Worm (Caenorhabditis elegans) whole organism, L2 larva: Measurements from ENCODE around the gene fbxb-42.

Experiments
- elt-1 ChIP-seq: fragments of 150-350 bp; optimal IDR thresholded peaks from 2 replicates; lab custom pipeline; 2014; ENCODE audit warnings: missing biosample characterization, missing genetic modification characterization
- lsy-2 ChIP-seq, 2 experiments: fragments of 150-350 bp in 1 of 2; sonication (generic microtip) in 1 of 2; optimal IDR thresholded peaks; 2 replicates each; lab custom pipeline; 2014 to 2017; ENCODE audit warnings: missing biosample characterization in 2 of 2, missing genetic modification characterization in 2 of 2
- nhr-10 ChIP-seq: sonication (generic microtip); optimal IDR thresholded peaks from 2 replicates; lab custom pipeline; 2017; ENCODE audit warnings: missing biosample characterization, missing genetic modification characterization
- nhr-237 ChIP-seq: fragments of 150-350 bp; optimal IDR thresholded peaks from 2 replicates; lab custom pipeline; 2014; ENCODE audit warnings: missing biosample characterization, missing genetic modification characterization
- unc-62 ChIP-seq: fragments of 150-350 bp; optimal IDR thresholded peaks from 2 replicates; lab custom pipeline; 2014; ENCODE audit warnings: missing biosample characterization, missing genetic modification reagents, missing genetic modification characterization
- ztf-11 ChIP-seq: sonication (generic microtip); optimal IDR thresholded peaks from 2 replicates; lab custom pipeline; 2017; ENCODE audit warnings: missing biosample characterization, missing genetic modification characterization

- TF ChIP-seq elt-1 (tag; lab: Kevin White, UChicago) (no peak), ztf-11 (no peak), unc-62 (no peak), nhr-10 (tag; lab: Kevin White, UChicago) (no peak), nhr-237 (tag; lab: Kevin White, UChicago) (no peak), lsy-2 (tag; optimal IDR thresholded peaks at IDR 0.05; lab: Kevin White, UChicago) (no peak)
Observed at ce11 chrII:1576772-1577171, 39.4 kb downstream of the fbxb-42 start.
